Worm (Caenorhabditis elegans): ENCODE results near the gene ZK105.6.

The ZK105.6 gene

DNA sequence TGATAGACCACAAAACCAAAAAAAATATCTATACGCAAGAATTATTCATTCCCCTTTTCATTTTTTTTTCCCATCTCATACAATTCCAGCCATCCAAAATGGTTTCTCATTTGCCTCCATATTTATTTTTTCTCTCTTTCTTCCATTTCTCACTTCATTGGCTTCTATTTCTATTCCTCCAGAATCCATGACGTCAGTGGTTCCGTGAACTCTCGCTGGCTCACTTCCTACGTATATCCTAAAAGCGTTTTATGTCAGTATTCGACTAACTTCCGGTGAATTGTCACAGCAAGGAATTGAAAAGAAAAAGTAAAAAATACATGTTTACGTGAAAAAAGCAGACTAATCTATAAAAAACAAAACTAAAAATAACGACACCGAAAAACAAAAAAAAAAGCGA, 3.1 kb upstream of the ZK105.6 start:
- TF ChIP-seq rnt-1 (tag; optimal IDR thresholded peaks at IDR 0.05) = no peak
- peak; percentile 30 for TF ChIP-seq nhr-47 (tag; optimal IDR thresholded peaks at IDR 0.05)
- TF ChIP-seq mep-1 (tag; optimal IDR thresholded peaks at IDR 0.05) = no peak
- TF ChIP-seq xbp-1 (tag; optimal IDR thresholded peaks at IDR 0.05) = no peak
- TF ChIP-seq nhr-71 (tag; optimal IDR thresholded peaks at IDR 0.05) = peak; percentile 64
- no peak for TF ChIP-seq vab-15 (tag; optimal IDR thresholded peaks at IDR 0.05)
- no peak for TF ChIP-seq F16B12.6 (tag; optimal IDR thresholded peaks at IDR 0.05)
- TF ChIP-seq unc-86 (tag; optimal IDR thresholded peaks at IDR 0.05) = peak; percentile 55
- TF ChIP-seq zag-1 (tag; optimal IDR thresholded peaks at IDR 0.05) = no peak
- TF ChIP-seq jun-1 (tag; optimal IDR thresholded peaks at IDR 0.05) = no peak
- no peak for TF ChIP-seq C04F5.9 (tag; optimal IDR thresholded peaks at IDR 0.05)
- no peak for TF ChIP-seq sptf-1 (tag; optimal IDR thresholded peaks at IDR 0.05)
- no peak for TF ChIP-seq ets-5 (GFP tag; IDR thresholded peaks at IDR 0.05)
- TF ChIP-seq isw-1 (GFP tag; IDR thresholded peaks at IDR 0.05) = no peak
- TF ChIP-seq fkh-8 (tag; optimal IDR thresholded peaks at IDR 0.05) = peak; percentile 71
- peak; percentile 75 for TF ChIP-seq lin-14 (GFP tag; optimal IDR thresholded peaks at IDR 0.05)
- TF ChIP-seq tbx-2 (tag; optimal IDR thresholded peaks at IDR 0.05) = peak; percentile 13
- TF ChIP-seq egl-13 (tag; optimal IDR thresholded peaks at IDR 0.05) = peak; percentile 37
- no peak for TF ChIP-seq unc-62 (GFP tag; optimal IDR thresholded peaks at IDR 0.05)
- TF ChIP-seq ces-1 (GFP tag; optimal IDR thresholded peaks at IDR 0.05) = no peak
- peak; percentile 15 for TF ChIP-seq dsc-1 (tag; optimal IDR thresholded peaks at IDR 0.05)
- TF ChIP-seq fos-1 (tag; optimal IDR thresholded peaks at IDR 0.05) = no peak
- no peak for TF ChIP-seq ceh-88 (GFP tag; IDR thresholded peaks at IDR 0.05)
- no peak for TF ChIP-seq Y116A8C.19 (tag; optimal IDR thresholded peaks at IDR 0.05; ENCODE audit: borderline replicate concordance)

DNA sequence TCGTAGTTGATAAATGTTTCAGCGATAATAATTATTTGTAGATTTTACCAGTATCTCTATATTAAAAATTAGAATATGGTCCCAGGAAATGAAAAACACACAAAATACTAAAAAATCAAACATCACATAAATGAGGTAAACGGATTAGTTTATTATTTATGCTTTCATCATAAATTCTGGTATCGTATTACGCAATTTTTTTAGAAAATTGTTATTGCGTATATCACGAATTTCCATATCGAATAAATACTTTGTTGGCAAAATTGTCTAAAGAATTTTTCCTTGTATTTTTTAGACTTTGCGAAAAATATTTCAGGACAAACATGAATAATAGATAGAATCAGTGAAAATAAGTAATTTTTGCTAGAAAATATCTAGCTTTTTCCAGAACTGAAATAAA, 2.3 kb upstream of the ZK105.6 start:
- TF ChIP-seq fkh-4 (tag; optimal IDR thresholded peaks at IDR 0.05; ENCODE audit: borderline replicate concordance) (no peak), C34B4.2 (tag; optimal IDR thresholded peaks at IDR 0.05) (no peak), efl-3 (GFP tag; optimal IDR thresholded peaks at IDR 0.05) (no peak), C04F5.9 (tag; optimal IDR thresholded peaks at IDR 0.05) (no peak), lin-39 (tag; optimal IDR thresholded peaks at IDR 0.05) (no peak), ceh-90 (tag; optimal IDR thresholded peaks at IDR 0.05) (no peak), jun-1 (tag; optimal IDR thresholded peaks at IDR 0.05) (no peak), Y116A8C.19 (tag; optimal IDR thresholded peaks at IDR 0.05; ENCODE audit: borderline replicate concordance) (no peak), fkh-8 (tag; optimal IDR thresholded peaks at IDR 0.05) (no peak), elt-2 (tag; optimal IDR thresholded peaks at IDR 0.05) (no peak)

- no peak for TF ChIP-seq unc-98 (GFP tag; IDR thresholded peaks at IDR 0.05)
- no peak for TF ChIP-seq isw-1 (GFP tag; IDR thresholded peaks at IDR 0.05)
- no peak for TF ChIP-seq nhr-28 (tag; optimal IDR thresholded peaks at IDR 0.05)
- TF ChIP-seq ama-1 (optimal IDR thresholded peaks at IDR 0.05) = no peak
Observed at ce11 chrV:7721945-7722344, 1.9 kb downstream of the ZK105.6 start, which contains the start of gene ZK105.14. Gene ZK105.14, minus strand, starts transcription at chrV:7722045.

ce11 chrV:7717629-7718028, 6.2 kb downstream of the ZK105.6 start, which contains the start of gene ZK105.5:
Gene ZK105.5, minus strand, starts transcription at chrV:7717729.
- TF ChIP-seq snpc-4 (tag; optimal IDR thresholded peaks at IDR 0.05) (no peak), fkh-4 (tag; optimal IDR thresholded peaks at IDR 0.05; ENCODE audit: borderline replicate concordance) (no peak), nhr-76 (tag; optimal IDR thresholded peaks at IDR 0.05) (no peak), nhr-47 (tag; optimal IDR thresholded peaks at IDR 0.05) (no peak), zag-1 (tag; optimal IDR thresholded peaks at IDR 0.05) (no peak), swsn-7 (tag; optimal IDR thresholded peaks at IDR 0.05) (no peak), nhr-12 (tag; optimal IDR thresholded peaks at IDR 0.05) (no peak), mab-9 (GFP tag; IDR thresholded peaks at IDR 0.05) (no peak), nhr-28 (tag; optimal IDR thresholded peaks at IDR 0.05) (no peak), C04F5.9 (tag; optimal IDR thresholded peaks at IDR 0.05) (no peak), hlh-17 (GFP tag; optimal IDR thresholded peaks at IDR 0.05; ENCODE audit: borderline replicate concordance) (no peak), lin-39 (tag; optimal IDR thresholded peaks at IDR 0.05) (no peak), xbp-1 (tag; optimal IDR thresholded peaks at IDR 0.05) (no peak), C16A3.4 (tag; optimal IDR thresholded peaks at IDR 0.05) (no peak), dsc-1 (tag; optimal IDR thresholded peaks at IDR 0.05) (no peak), unc-130 (tag; optimal IDR thresholded peaks at IDR 0.05) (no peak), sox-4 (tag; optimal IDR thresholded peaks at IDR 0.05) (no peak)

All from whole organism, L1 larva.